Fruit fly (Drosophila melanogaster): ENCODE results near the gene CG5160.

Gene CG5160

dm6 chr2L:7436492-7437324, 38.2 kb upstream of the CG5160 start:
- TF ChIP-seq CG1620 (GFP tag; optimal IDR thresholded peaks at IDR 0.05) (peak; percentile 94), ovo (GFP tag; optimal IDR thresholded peaks at IDR 0.05) (peak; percentile 89), Clk (GFP tag; optimal IDR thresholded peaks at IDR 0.05) (peak; percentile 55), CG33017 (tag; optimal IDR thresholded peaks at IDR 0.05) (peak; percentile 65), CG7045 (GFP tag; optimal IDR thresholded peaks at IDR 0.05) (peak; percentile 76), Mnt (GFP tag; optimal IDR thresholded peaks at IDR 0.05) (peak; percentile 66), kay (GFP tag; ENCODE audit: borderline replicate concordance) (peak; percentile 93), tj (GFP tag; optimal IDR thresholded peaks at IDR 0.05) (peak; percentile 85), CG12768 (GFP tag; optimal IDR thresholded peaks at IDR 0.05) (peak; percentile 72), bab1 (GFP tag; optimal IDR thresholded peaks at IDR 0.05) (peak; percentile 27), CG11617 (GFP tag; optimal IDR thresholded peaks at IDR 0.05) (peak; percentile 57), toe (GFP tag; optimal IDR thresholded peaks at IDR 0.05) (peak; percentile 81), CG7101 (tag; optimal IDR thresholded peaks at IDR 0.05) (peak; percentile 79), cnc (optimal IDR thresholded peaks at IDR 0.05) (no peak), pad (GFP tag; optimal IDR thresholded peaks at IDR 0.05) (peak; percentile 72), Crg-1 (GFP tag; optimal IDR thresholded peaks at IDR 0.05) (peak; percentile 96), Hr96 (GFP tag; optimal IDR thresholded peaks at IDR 0.05) (peak; percentile 75), cic (GFP tag; optimal IDR thresholded peaks at IDR 0.05) (peak; percentile 93), CG14711 (tag; optimal IDR thresholded peaks at IDR 0.05) (peak; percentile 57), CG5204 (GFP tag; optimal IDR thresholded peaks at IDR 0.05) (peak; percentile 62)

DNA sequence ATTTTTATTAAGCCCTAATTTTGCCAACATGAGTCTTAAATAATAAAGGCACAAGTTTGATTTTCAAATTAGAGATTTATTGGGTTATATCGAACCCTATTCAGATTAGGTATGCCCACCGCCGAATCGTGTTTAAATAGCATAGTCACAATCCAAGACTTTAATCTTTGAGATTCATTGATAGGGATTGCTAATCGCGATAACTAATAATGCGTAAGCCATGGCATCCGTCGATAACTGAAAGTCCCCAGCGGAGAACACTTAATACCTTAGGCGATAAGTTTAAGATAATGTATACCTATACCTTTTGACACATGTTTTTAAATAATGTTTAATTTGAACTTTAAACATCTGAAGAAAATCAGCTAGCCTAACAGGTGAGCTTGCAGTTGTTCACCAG, 36.9 kb upstream of the CG5160 start:
- no peak for TF ChIP-seq Clk (GFP tag; optimal IDR thresholded peaks at IDR 0.05)

DNA sequence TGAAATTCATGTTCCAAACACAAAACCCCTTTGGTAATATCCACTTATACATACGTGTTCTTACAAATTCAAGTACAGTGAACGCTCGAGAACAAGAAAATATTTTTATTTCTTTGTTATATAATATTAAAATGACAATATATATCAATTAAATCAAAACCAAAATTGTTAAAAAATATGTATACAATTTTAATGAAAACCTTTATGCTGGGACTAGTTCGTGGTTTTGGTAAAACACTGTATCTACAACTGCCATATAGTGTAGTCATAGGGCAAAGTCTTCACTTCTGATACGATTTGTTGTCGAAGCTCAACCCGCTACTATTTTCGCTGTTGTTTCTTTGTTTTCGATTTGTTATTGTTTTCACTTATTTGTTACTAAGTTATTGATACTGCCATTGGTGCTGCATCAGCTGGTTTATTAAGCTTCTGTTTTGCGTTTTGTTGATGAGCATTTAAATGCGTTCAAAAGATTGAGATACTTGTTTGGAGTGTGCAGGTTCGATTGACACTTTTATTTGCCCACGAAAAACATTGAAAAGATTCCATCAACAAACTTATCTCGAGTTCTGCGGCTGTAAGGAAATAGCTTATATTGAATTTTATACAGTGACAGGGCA, 36.3 kb upstream of the CG5160 start:
- TF ChIP-seq pad (GFP tag; optimal IDR thresholded peaks at IDR 0.05) (peak; percentile 46), toe (GFP tag; optimal IDR thresholded peaks at IDR 0.05) (no peak), CG11617 (GFP tag; optimal IDR thresholded peaks at IDR 0.05) (peak; percentile 34), Clk (GFP tag; optimal IDR thresholded peaks at IDR 0.05) (no peak), Hr96 (GFP tag; optimal IDR thresholded peaks at IDR 0.05) (peak; percentile 26), CG33017 (tag; optimal IDR thresholded peaks at IDR 0.05) (peak; percentile 80), CG12768 (GFP tag; optimal IDR thresholded peaks at IDR 0.05) (peak; percentile 34), bab1 (GFP tag; optimal IDR thresholded peaks at IDR 0.05) (peak; percentile 93), CG5204 (GFP tag; optimal IDR thresholded peaks at IDR 0.05) (no peak), CG7045 (GFP tag; optimal IDR thresholded peaks at IDR 0.05) (peak; percentile 9), CG7101 (tag; optimal IDR thresholded peaks at IDR 0.05) (peak; percentile 87), tj (GFP tag; optimal IDR thresholded peaks at IDR 0.05) (peak; percentile 71), kay (GFP tag; ENCODE audit: borderline replicate concordance) (peak; percentile 50), CG14711 (tag; optimal IDR thresholded peaks at IDR 0.05) (peak; percentile 73)

dm6 chr2L:7433957-7434736, 35.6 kb upstream of the CG5160 start:
- peak; percentile 95 for TF ChIP-seq CG7101 (tag; optimal IDR thresholded peaks at IDR 0.05)
- TF ChIP-seq Mnt (GFP tag; optimal IDR thresholded peaks at IDR 0.05): peak; percentile 54
- no peak for TF ChIP-seq cic (GFP tag; optimal IDR thresholded peaks at IDR 0.05)
- TF ChIP-seq Crg-1 (GFP tag; optimal IDR thresholded peaks at IDR 0.05): no peak
- TF ChIP-seq cnc (optimal IDR thresholded peaks at IDR 0.05): no peak
- TF ChIP-seq CG1620 (GFP tag; optimal IDR thresholded peaks at IDR 0.05): peak; percentile 43
- TF ChIP-seq CG12768 (GFP tag; optimal IDR thresholded peaks at IDR 0.05): peak; percentile 55
- TF ChIP-seq bab1 (GFP tag; optimal IDR thresholded peaks at IDR 0.05): peak; percentile 94
- peak; percentile 14 for TF ChIP-seq ovo (GFP tag; optimal IDR thresholded peaks at IDR 0.05)
- peak; percentile 67 for TF ChIP-seq kay (GFP tag; ENCODE audit: borderline replicate concordance)
- TF ChIP-seq CG33017 (tag; optimal IDR thresholded peaks at IDR 0.05): peak; percentile 94
- TF ChIP-seq tj (GFP tag; optimal IDR thresholded peaks at IDR 0.05): peak; percentile 71
- peak; percentile 60 for TF ChIP-seq CG14711 (tag; optimal IDR thresholded peaks at IDR 0.05)
- TF ChIP-seq Clk (GFP tag; optimal IDR thresholded peaks at IDR 0.05): peak; percentile 66
- peak; percentile 57 for TF ChIP-seq toe (GFP tag; optimal IDR thresholded peaks at IDR 0.05)
- TF ChIP-seq Hr96 (GFP tag; optimal IDR thresholded peaks at IDR 0.05): no peak
- TF ChIP-seq CG7045 (GFP tag; optimal IDR thresholded peaks at IDR 0.05): peak; percentile 71
- peak; percentile 84 for TF ChIP-seq CG11617 (GFP tag; optimal IDR thresholded peaks at IDR 0.05)
- peak; percentile 73 for TF ChIP-seq CG5204 (GFP tag; optimal IDR thresholded peaks at IDR 0.05)
- TF ChIP-seq pad (GFP tag; optimal IDR thresholded peaks at IDR 0.05): peak; percentile 31

- TF ChIP-seq ovo (GFP tag; optimal IDR thresholded peaks at IDR 0.05): no peak
- peak; percentile 93 for TF ChIP-seq kay (GFP tag; ENCODE audit: borderline replicate concordance)
- no peak for TF ChIP-seq CG5204 (GFP tag; optimal IDR thresholded peaks at IDR 0.05)
- no peak for TF ChIP-seq CG14711 (tag; optimal IDR thresholded peaks at IDR 0.05)
- TF ChIP-seq CG12768 (GFP tag; optimal IDR thresholded peaks at IDR 0.05): peak; percentile 18
- TF ChIP-seq cic (GFP tag; optimal IDR thresholded peaks at IDR 0.05): no peak
- no peak for TF ChIP-seq Hr96 (GFP tag; optimal IDR thresholded peaks at IDR 0.05)
- TF ChIP-seq Mnt (GFP tag; optimal IDR thresholded peaks at IDR 0.05): peak; percentile 22
- no peak for TF ChIP-seq CG7101 (tag; optimal IDR thresholded peaks at IDR 0.05)
Measured at dm6 chr2L:7433337-7433956, 34.9 kb upstream of the CG5160 start, which contains the start of gene CG5958. Gene CG5958 (minus strand): TSS chr2L:7433516.
